Worm (Caenorhabditis elegans): ENCODE data around the gene C49C3.15.

Gene C49C3.15

DNA sequence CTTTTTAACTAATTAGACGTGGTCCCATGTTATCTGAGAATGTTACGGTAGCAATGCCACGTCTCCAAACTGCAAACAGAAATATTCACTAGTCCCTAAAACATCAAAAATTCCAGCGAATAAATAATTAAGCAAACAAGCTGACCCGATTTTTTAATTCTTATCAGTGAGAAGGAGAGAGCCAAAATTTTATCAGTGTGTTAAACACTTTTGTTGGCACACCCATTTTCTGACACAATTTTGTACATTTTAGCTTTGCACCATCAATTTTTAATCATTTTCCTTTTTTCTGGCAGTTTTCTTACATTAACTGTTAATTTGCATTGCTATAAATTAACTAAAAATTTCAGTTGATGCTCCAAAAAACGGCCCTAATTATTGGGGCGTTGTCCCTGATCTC is 13.6 kb upstream of the C49C3.15 start, which contains the start of gene C49C3.4:
Gene C49C3.4, plus strand, starts transcription at position 351 of the 400 bp plus-strand sequence.
- TF ChIP-seq elt-2 (tag; optimal IDR thresholded peaks at IDR 0.05) = peak; percentile 70
- TF ChIP-seq mml-1 (tag; optimal IDR thresholded peaks at IDR 0.05) = no peak
- peak; percentile 20 for TF ChIP-seq pqm-1 (tag; optimal IDR thresholded peaks at IDR 0.05)

ce11 chrIV:17328834-17329233 is 5.2 kb upstream of the C49C3.15 start, which contains the start of gene ceh-88:
TSS of gene ceh-88 (plus strand) at chrIV:17329188.
- TF ChIP-seq eor-1 (tag; optimal IDR thresholded peaks at IDR 0.05) (no peak), ceh-28 (tag; optimal IDR thresholded peaks at IDR 0.05) (peak; percentile 25), sea-2 (GFP tag; optimal IDR thresholded peaks at IDR 0.05) (peak; percentile 4), egl-27 (tag; optimal IDR thresholded peaks at IDR 0.05) (no peak), elt-2 (tag; optimal IDR thresholded peaks at IDR 0.05) (peak; percentile 13), ama-1 (optimal IDR thresholded peaks at IDR 0.05) (peak; percentile 45), hmg-11 (tag; optimal IDR thresholded peaks at IDR 0.05) (peak; percentile 36), pha-4 (tag; optimal IDR thresholded peaks at IDR 0.05) (peak; percentile 17)

ce11 chrIV:17331100-17331577 is 2.9 kb upstream of the C49C3.15 start, which contains the start of gene C49C3.6:
TSS of gene C49C3.6 (plus strand) at chrIV:17331527.
- TF ChIP-seq lin-39 (tag; optimal IDR thresholded peaks at IDR 0.05) (no peak), lin-15B (tag; optimal IDR thresholded peaks at IDR 0.05) (peak; percentile 49), ama-1 (optimal IDR thresholded peaks at IDR 0.05) (no peak), pha-4 (tag; optimal IDR thresholded peaks at IDR 0.05) (peak; percentile 33), hmg-11 (tag; optimal IDR thresholded peaks at IDR 0.05) (peak; percentile 56), nfya-1 (tag; optimal IDR thresholded peaks at IDR 0.05; ENCODE audit: insufficient read depth) (peak; percentile 49)

DNA sequence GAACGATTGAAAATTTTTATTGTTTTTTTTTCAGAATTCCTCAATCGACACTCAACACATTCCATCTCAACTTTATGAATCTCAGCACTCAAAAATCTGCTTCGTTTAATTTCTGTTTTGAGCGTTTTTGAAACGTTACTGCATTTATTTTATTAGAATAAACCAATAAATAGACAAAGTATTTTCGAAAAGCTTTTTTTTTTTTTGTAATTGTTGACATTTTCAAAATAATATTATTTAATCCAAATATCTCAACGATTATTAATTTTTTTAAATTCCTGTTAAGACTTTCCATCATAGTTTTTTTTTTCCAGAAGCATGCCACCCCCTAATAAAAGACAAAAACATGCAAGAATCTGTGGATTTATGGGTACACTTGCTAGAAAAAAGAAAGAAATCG is 1.8 kb upstream of the C49C3.15 start, which contains the start of gene C49C3.7:
Gene C49C3.7, plus strand, starts transcription at position 301 of the 400 bp plus-strand sequence.
- TF ChIP-seq lsy-12 (tag; optimal IDR thresholded peaks at IDR 0.05) (no peak), elt-1 (tag; optimal IDR thresholded peaks at IDR 0.05) (no peak), ceh-82 (tag; optimal IDR thresholded peaks at IDR 0.05) (no peak), R02D3.7 (tag; optimal IDR thresholded peaks at IDR 0.05) (no peak), lin-39 (tag; optimal IDR thresholded peaks at IDR 0.05) (no peak), jun-1 (tag; optimal IDR thresholded peaks at IDR 0.05) (no peak), egl-5 (tag; optimal IDR thresholded peaks at IDR 0.05) (no peak), ceh-28 (tag; optimal IDR thresholded peaks at IDR 0.05) (no peak), pqm-1 (tag; optimal IDR thresholded peaks at IDR 0.05) (no peak)

ce11 chrIV:17335031-17335430 is 1.0 kb downstream of the C49C3.15 start, which contains the start of gene C49C3.8:
TSS of gene C49C3.8 (plus strand) at chrIV:17335203.
- peak; percentile 24 for TF ChIP-seq nfya-1 (tag; optimal IDR thresholded peaks at IDR 0.05; ENCODE audit: insufficient read depth)
- peak; percentile 14 for TF ChIP-seq egl-5 (tag; optimal IDR thresholded peaks at IDR 0.05)
- no peak for TF ChIP-seq ceh-16 (tag; optimal IDR thresholded peaks at IDR 0.05)
- peak; percentile 26 for TF ChIP-seq pha-4 (tag; optimal IDR thresholded peaks at IDR 0.05)

ce11 chrIV:17338920-17339510 is 5.0 kb downstream of the C49C3.15 start, which contains the start of gene C49C3.10:
TSS of gene C49C3.10 (minus strand) at chrIV:17338970.
- TF ChIP-seq pha-4 (tag; optimal IDR thresholded peaks at IDR 0.05) (peak; percentile 65), pqm-1 (tag; optimal IDR thresholded peaks at IDR 0.05) (peak; percentile 88), ceh-28 (tag; optimal IDR thresholded peaks at IDR 0.05) (no peak), ZK546.5 (tag; optimal IDR thresholded peaks at IDR 0.05) (no peak), mml-1 (tag; optimal IDR thresholded peaks at IDR 0.05) (no peak), jun-1 (tag; optimal IDR thresholded peaks at IDR 0.05) (peak; percentile 80), zag-1 (tag; optimal IDR thresholded peaks at IDR 0.05) (no peak), elt-2 (tag; optimal IDR thresholded peaks at IDR 0.05) (peak; percentile 94), snpc-4 (tag; optimal IDR thresholded peaks at IDR 0.05) (no peak)

DNA sequence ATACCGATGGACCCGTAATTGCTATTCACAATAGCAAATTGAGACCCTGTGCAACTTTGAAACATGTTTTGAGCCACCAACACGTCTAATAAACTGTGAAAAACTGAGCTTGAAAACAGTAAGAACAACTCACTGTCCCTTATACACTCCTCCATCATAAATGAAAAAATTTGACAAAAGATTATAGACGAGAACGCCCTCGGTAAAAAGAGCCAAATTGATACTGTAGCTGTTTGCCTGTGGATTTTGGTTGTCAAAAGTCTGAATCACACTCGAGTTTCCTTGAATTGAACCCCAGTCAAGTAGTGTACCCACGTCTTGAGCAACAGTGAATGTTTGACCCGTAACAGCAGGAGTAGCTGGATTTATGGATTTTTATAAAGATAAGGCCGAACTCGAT is 7.0 kb downstream of the C49C3.15 start:
- TF ChIP-seq lin-39 (tag; optimal IDR thresholded peaks at IDR 0.05) = no peak
- no peak for TF ChIP-seq jun-1 (tag; optimal IDR thresholded peaks at IDR 0.05)
- no peak for TF ChIP-seq elt-1 (tag; optimal IDR thresholded peaks at IDR 0.05)
- TF ChIP-seq fkh-10 (GFP tag; optimal IDR thresholded peaks at IDR 0.05) = no peak
- no peak for TF ChIP-seq lin-15B (tag; optimal IDR thresholded peaks at IDR 0.05)
- TF ChIP-seq nhr-77 (tag; optimal IDR thresholded peaks at IDR 0.05) = no peak
- no peak for TF ChIP-seq nhr-237 (tag; optimal IDR thresholded peaks at IDR 0.05)
- TF ChIP-seq nhr-25 (tag; optimal IDR thresholded peaks at IDR 0.05) = no peak
- TF ChIP-seq sea-2 (GFP tag; optimal IDR thresholded peaks at IDR 0.05) = no peak
- TF ChIP-seq nhr-23 (tag; optimal IDR thresholded peaks at IDR 0.05) = no peak
- TF ChIP-seq skn-1 (tag; optimal IDR thresholded peaks at IDR 0.05) = no peak
- TF ChIP-seq eor-1 (tag; optimal IDR thresholded peaks at IDR 0.05) = no peak
- no peak for TF ChIP-seq unc-39 (tag; optimal IDR thresholded peaks at IDR 0.05)
- no peak for TF ChIP-seq elt-2 (tag; optimal IDR thresholded peaks at IDR 0.05)
- no peak for TF ChIP-seq nhr-43 (tag; optimal IDR thresholded peaks at IDR 0.05; ENCODE audit: poor library complexity, severe bottlenecking)

Measured in whole organism, L3 larva.